Worm (Caenorhabditis elegans) whole organism, L4 larva: ENCODE measurements around the gene T15B12.2.

ENCODE experiments used
- F26F4.8 ChIP-seq: fragments of 200-800 bp; sonication (Bioruptor generic); conservative IDR thresholded peaks from 2 replicates; pipeline ENCODE4 v1.3.6; 2022; ENCODE audit warnings: missing genetic modification characterization, missing compliant biosample characterization
- F37D6.2 ChIP-seq: sonication (generic microtip); optimal IDR thresholded peaks from 2 replicates; lab custom pipeline; 2016; ENCODE audit warnings: mild to moderate bottlenecking, missing genetic modification characterization, missing compliant biosample characterization
- F44E2.7 ChIP-seq: fragments of 200-800 bp; sonication (Bioruptor generic); IDR thresholded peaks from 2 replicates; pipeline ENCODE4 v2.1.2; 2022; ENCODE audit warnings: missing genetic modification characterization, missing compliant biosample characterization
- F49E8.2 ChIP-seq: sonication (generic microtip); optimal IDR thresholded peaks from 2 replicates; lab custom pipeline; 2016; ENCODE audit warnings: missing compliant biosample characterization, mild to moderate bottlenecking, missing genetic modification characterization, borderline replicate concordance
- T26A8.4 ChIP-seq: fragments of 200-800 bp; sonication (Bioruptor generic); IDR thresholded peaks from 2 replicates; pipeline ENCODE4 v1.3.6; 2022; ENCODE audit warnings: missing genetic modification characterization, missing compliant biosample characterization
- Y48G9A.11 ChIP-seq: fragments of 200-800 bp; sonication (Bioruptor generic); IDR thresholded peaks from 2 replicates; pipeline ENCODE4 v1.3.6; 2022; ENCODE audit warnings: missing genetic modification reagents, missing genetic modification characterization, missing compliant biosample characterization
- Y5F2A.4 ChIP-seq: fragments of 200-800 bp; sonication (Bioruptor generic); optimal IDR thresholded peaks from 2 replicates; lab custom pipeline; 2018; ENCODE audit warnings: mild to moderate bottlenecking, missing genetic modification characterization, missing compliant biosample characterization
- aha-1 ChIP-seq: fragments of 150-350 bp; peaks from one replicate; lab custom pipeline; 2014; ENCODE audit warnings: missing biosample characterization, missing genetic modification characterization
- arid-1 ChIP-seq: fragments of 200-800 bp; sonication (Bioruptor generic); conservative IDR thresholded peaks from 2 replicates; pipeline ENCODE4 v1.3.6; 2022; ENCODE audit warnings: missing genetic modification reagents, missing genetic modification characterization, missing compliant biosample characterization
- ceh-28 ChIP-seq: fragments of 150-350 bp; optimal IDR thresholded peaks from 2 replicates; lab custom pipeline; 2014; ENCODE audit warnings: missing biosample characterization, missing genetic modification reagents, missing genetic modification characterization
- ceh-32 ChIP-seq: sonication (generic microtip); optimal IDR thresholded peaks from 2 replicates; lab custom pipeline; 2016; ENCODE audit warnings: mild to moderate bottlenecking, missing genetic modification characterization, missing compliant biosample characterization; ENCODE audit not compliant: poor library complexity
- ces-1 ChIP-seq: fragments of 150-350 bp; sonication (generic microtip); optimal IDR thresholded peaks from 4 replicates; lab custom pipeline; 2014; ENCODE audit warnings: missing biosample characterization, missing genetic modification reagents, missing genetic modification characterization
- cey-2 ChIP-seq: sonication (generic microtip); optimal IDR thresholded peaks from 3 replicates; lab custom pipeline; 2017; ENCODE audit warnings: missing genetic modification characterization, mild to moderate bottlenecking, missing compliant biosample characterization, antibody characterized with exemption, borderline replicate concordance; ENCODE audit not compliant: insufficient read depth
- ctbp-1 ChIP-seq: fragments of 200-800 bp; sonication (Bioruptor generic); IDR thresholded peaks from 2 replicates; pipeline ENCODE4 v1.3.6; 2022; ENCODE audit warnings: missing genetic modification reagents, missing genetic modification characterization, missing compliant biosample characterization
- daf-12 ChIP-seq: fragments of 150-350 bp; optimal IDR thresholded peaks from 2 replicates; lab custom pipeline; 2014; ENCODE audit warnings: missing biosample characterization, missing genetic modification reagents, missing genetic modification characterization
- daf-16 ChIP-seq, 3 experiments: sonication (generic microtip); optimal IDR thresholded peaks; 2 replicates each; lab custom pipeline; 2016 to 2017; ENCODE audit warnings: missing genetic modification characterization in 3 of 3, missing genetic modification reagents in 3 of 3, mild to moderate bottlenecking in 2 of 3, missing compliant biosample characterization in 2 of 3, missing biosample characterization in 1 of 3, moderate library complexity in 1 of 3
- daf-19 ChIP-seq: fragments of 200-800 bp; sonication (Bioruptor generic); conservative IDR thresholded peaks from 2 replicates; pipeline ENCODE4 v1.3.6; 2022; ENCODE audit warnings: missing genetic modification characterization, missing compliant biosample characterization
- daf-8 ChIP-seq: fragments of 200-800 bp; sonication (Bioruptor generic); IDR thresholded peaks from 2 replicates; pipeline ENCODE4 v1.3.6; 2022; ENCODE audit warnings: missing genetic modification characterization, missing compliant biosample characterization
- dmd-9 ChIP-seq: fragments of 200-800 bp; sonication (Bioruptor generic); IDR thresholded peaks from 2 replicates; pipeline ENCODE4 v1.3.6; 2022; ENCODE audit warnings: missing genetic modification reagents, missing genetic modification characterization, missing compliant biosample characterization
- duxl-1 ChIP-seq: sonication (generic microtip); optimal IDR thresholded peaks from 2 replicates; lab custom pipeline; 2016; ENCODE audit warnings: mild to moderate bottlenecking, missing genetic modification characterization, moderate library complexity, missing compliant biosample characterization; ENCODE audit not compliant: poor library complexity
- dve-1 ChIP-seq: sonication (generic microtip); optimal IDR thresholded peaks from 2 replicates; lab custom pipeline; 2017; ENCODE audit warnings: antibody characterized with exemption, mild to moderate bottlenecking, missing genetic modification characterization, missing compliant biosample characterization; ENCODE audit not compliant: insufficient read depth
- egl-27 ChIP-seq: sonication (generic microtip); optimal IDR thresholded peaks from 3 replicates; lab custom pipeline; 2017; ENCODE audit warnings: missing biosample characterization, missing genetic modification reagents, missing genetic modification characterization
- gei-8 ChIP-seq: fragments of 200-800 bp; sonication (Bioruptor generic); optimal IDR thresholded peaks from 2 replicates; lab custom pipeline; 2018; ENCODE audit warnings: mild to moderate bottlenecking, missing genetic modification characterization, missing compliant biosample characterization
- hif-1 ChIP-seq, 2 experiments: sonication (generic microtip); optimal IDR thresholded peaks; 2 replicates each; lab custom pipeline; 2016 to 2017; ENCODE audit warnings: missing compliant biosample characterization in 2 of 2, missing genetic modification characterization in 2 of 2, missing genetic modification reagents in 2 of 2, missing genotype in 2 of 2, mild to moderate bottlenecking in 1 of 2
- hlh-30 ChIP-seq: sonication (generic microtip); optimal IDR thresholded peaks from 2 replicates; lab custom pipeline; 2017; ENCODE audit warnings: antibody characterized with exemption, mild to moderate bottlenecking, missing genetic modification characterization, missing compliant biosample characterization; ENCODE audit not compliant: insufficient read depth
- hmg-1.1 ChIP-seq: fragments of 200-800 bp; sonication (Bioruptor generic); IDR thresholded peaks from 2 replicates; pipeline ENCODE4 v1.3.6; 2022; ENCODE audit warnings: missing genetic modification reagents, missing genetic modification characterization, missing compliant biosample characterization
- jun-1 ChIP-seq: fragments of 150-350 bp; optimal IDR thresholded peaks from 2 replicates; lab custom pipeline; 2014; ENCODE audit warnings: missing biosample characterization, missing genetic modification reagents, missing genetic modification characterization
- lim-7 ChIP-seq: fragments of 200-800 bp; sonication (Bioruptor generic); IDR thresholded peaks from 2 replicates; pipeline ENCODE4 v1.3.6; 2022; ENCODE audit warnings: missing genetic modification characterization, missing compliant biosample characterization
- lin-29 ChIP-seq: fragments of 200-800 bp; sonication (Bioruptor generic); IDR thresholded peaks from 2 replicates; pipeline ENCODE4 v1.3.6; 2022; ENCODE audit warnings: missing genetic modification reagents, missing genetic modification characterization, missing compliant biosample characterization
- lin-39 ChIP-seq: fragments of 150-350 bp; optimal IDR thresholded peaks from 2 replicates; lab custom pipeline; 2014; ENCODE audit warnings: missing biosample characterization, missing genetic modification reagents, missing genetic modification characterization
- madf-9 ChIP-seq: fragments of 200-800 bp; sonication (Bioruptor generic); conservative IDR thresholded peaks from 2 replicates; pipeline ENCODE4 v1.3.6; 2022; ENCODE audit warnings: missing genetic modification reagents, missing genetic modification characterization, missing compliant biosample characterization
- mep-1 ChIP-seq: fragments of 150-350 bp; sonication (generic microtip); optimal IDR thresholded peaks from 3 replicates; lab custom pipeline; 2014; ENCODE audit warnings: missing biosample characterization, missing genetic modification characterization
- nhr-11 ChIP-seq: fragments of 150-350 bp; optimal IDR thresholded peaks from 2 replicates; lab custom pipeline; 2014; ENCODE audit warnings: missing biosample characterization, missing genetic modification characterization
- nhr-25 ChIP-seq: sonication (generic microtip); optimal IDR thresholded peaks from 2 replicates; lab custom pipeline; 2017; ENCODE audit warnings: missing genetic modification characterization, mild to moderate bottlenecking, missing compliant biosample characterization, antibody characterized with exemption, moderate library complexity, borderline replicate concordance; ENCODE audit not compliant: insufficient read depth
- nhr-28 ChIP-seq: fragments of 150-350 bp; optimal IDR thresholded peaks from 2 replicates; lab custom pipeline; 2014; ENCODE audit warnings: missing biosample characterization, missing genetic modification characterization
- nhr-48 ChIP-seq: sonication (generic microtip); optimal IDR thresholded peaks from 2 replicates; lab custom pipeline; 2016; ENCODE audit warnings: mild to moderate bottlenecking, missing genetic modification characterization, missing compliant biosample characterization
- nhr-6 ChIP-seq: fragments of 150-350 bp; optimal IDR thresholded peaks from 2 replicates; lab custom pipeline; 2014; ENCODE audit warnings: missing biosample characterization, missing genetic modification characterization
- pha-4 ChIP-seq, 2 experiments: fragments of 150-350 bp in 1 of 2; fragments of 200-800 bp in 1 of 2; sonication (Bioruptor generic) in 1 of 2; IDR thresholded peaks in 1 of 2; optimal IDR thresholded peaks in 1 of 2; 2 replicates each; pipeline versions ENCODE4 v1.3.6 to Lab custom; 2014 to 2022; ENCODE audit warnings: missing genetic modification characterization in 2 of 2, missing genetic modification reagents in 2 of 2, missing biosample characterization in 1 of 2, missing compliant biosample characterization in 1 of 2
- rbr-2 ChIP-seq: sonication (generic microtip); optimal IDR thresholded peaks from 2 replicates; lab custom pipeline; 2016; ENCODE audit warnings: missing genotype, missing genetic modification characterization, missing compliant biosample characterization
- set-16 ChIP-seq: fragments of 200-800 bp; sonication (Bioruptor generic); IDR thresholded peaks from 2 replicates; pipeline ENCODE4 v1.3.6; 2022; ENCODE audit warnings: missing genetic modification reagents, missing genetic modification characterization, missing compliant biosample characterization
- snpc-1.2 ChIP-seq: fragments of 200-800 bp; sonication (Bioruptor generic); IDR thresholded peaks from 2 replicates; pipeline ENCODE4 v1.3.6; 2022; ENCODE audit warnings: missing genetic modification reagents, missing genetic modification characterization, missing compliant biosample characterization
- tra-1 ChIP-seq: fragments of 200-800 bp; sonication (Bioruptor generic); IDR thresholded peaks from 2 replicates; pipeline ENCODE4 v1.3.6; 2022; ENCODE audit warnings: missing genetic modification reagents, missing genetic modification characterization, missing compliant biosample characterization
- unc-39 ChIP-seq: sonication (generic microtip); optimal IDR thresholded peaks from 2 replicates; lab custom pipeline; 2017; ENCODE audit warnings: missing biosample characterization, missing genetic modification characterization
- unc-62 ChIP-seq, 3 experiments: fragments of 150-350 bp in 1 of 3; sonication (generic microtip); optimal IDR thresholded peaks in 2 of 3; peaks in 1 of 3; 1 replicate in 1 of 3; 2 replicates in 2 of 3; lab custom pipeline; 2014 to 2017; ENCODE audit warnings: missing biosample characterization in 3 of 3, missing genetic modification characterization in 3 of 3, missing genetic modification reagents in 3 of 3, missing genotype in 1 of 3
- zfp-3 ChIP-seq: fragments of 200-800 bp; sonication (Bioruptor generic); conservative IDR thresholded peaks from 2 replicates; pipeline ENCODE4 v1.3.6; 2022; ENCODE audit warnings: missing genetic modification reagents, missing genetic modification characterization, missing compliant biosample characterization
- zip-11 ChIP-seq: fragments of 200-800 bp; sonication (Bioruptor generic); IDR thresholded peaks from 2 replicates; pipeline ENCODE4 v1.3.6; 2022; ENCODE audit warnings: missing genetic modification characterization, missing compliant biosample characterization
- ztf-11 ChIP-seq: fragments of 150-350 bp; optimal IDR thresholded peaks from 2 replicates; lab custom pipeline; 2014; ENCODE audit warnings: missing biosample characterization, missing genetic modification characterization

The T15B12.2 gene

ce11 chrIII:5294867-5295266, 6.8 kb downstream of the T15B12.2 start (continued):
- TF ChIP-seq madf-9 (GFP tag; lab: Robert Waterston, UW) (0 out of 2 replicates have a peak, but pooled peaks have one; percentile 59), F49E8.2 (tag; lab: Kevin White, UChicago) (peak; percentile 35), Y48G9A.11 (GFP tag; lab: Robert Waterston, UW) (peak; percentile 79), dve-1 (tag; lab: Kevin White, UChicago) (peak; percentile 50), hif-1 (tag; optimal IDR thresholded peaks at IDR 0.05; lab: Kevin White, UChicago) (peak; percentile 2 to 56), nhr-25 (tag; lab: Kevin White, UChicago) (no peak), T26A8.4 (peak; percentile 87), arid-1 (peak; percentile 90), mep-1 (tag; lab: Kevin White, UChicago) (peak; percentile 64), ces-1 (no peak), nhr-11 (tag; lab: Kevin White, UChicago) (peak; percentile 44), ceh-32 (tag; lab: Kevin White, UChicago) (peak; percentile 22), set-16 (GFP tag; lab: Robert Waterston, UW) (no peak), ctbp-1 (peak; percentile 76), aha-1 (tag; lab: Kevin White, UChicago) (no peak), daf-19 (peak; percentile 92), zip-11 (GFP tag; lab: Robert Waterston, UW) (peak; percentile 58; the same call in 1 of the 2 replicates), duxl-1 (peak; percentile 71), nhr-28 (tag; lab: Kevin White, UChicago) (peak; percentile 23), nhr-6 (tag; lab: Kevin White, UChicago) (no peak), daf-8 (GFP tag; lab: Robert Waterston, UW) (no peak), lin-29 (GFP tag; lab: Robert Waterston, UW) (0 out of 2 replicates have a peak, but pooled peaks have one; percentile 39), dmd-9 (GFP tag; lab: Robert Waterston, UW) (peak; percentile 65; the same call in 1 of the 2 replicates), unc-39 (tag; lab: Kevin White, UChicago) (no peak), F26F4.8 (GFP tag; lab: Robert Waterston, UW) (peak; percentile 93), cey-2 (tag; lab: Kevin White, UChicago) (no peak), ztf-11 (tag; lab: Kevin White, UChicago) (no peak), rbr-2 (tag; lab: Kevin White, UChicago) (peak; percentile 64), daf-12 (tag; lab: Kevin White, UChicago) (no peak), F44E2.7 (GFP tag; lab: Robert Waterston, UW) (peak; percentile 68; the same call in 1 of the 2 replicates), lim-7 (GFP tag; lab: Robert Waterston, UW) (peak; percentile 96), hlh-30 (tag; lab: Kevin White, UChicago) (peak; percentile 13), nhr-48 (peak; percentile 39), zfp-3 (GFP tag; lab: Robert Waterston, UW) (peak; percentile 79), tra-1 (GFP tag; lab: Robert Waterston, UW) (peak; percentile 89; the same call in 1 of the 2 replicates), ceh-28 (tag; lab: Kevin White, UChicago) (no peak), pha-4 (GFP tag; IDR thresholded peaks at IDR 0.05; lab: Robert Waterston, UW) (peak; percentile 90), pha-4 (tag; optimal IDR thresholded peaks at IDR 0.05; lab: Kevin White, UChicago) (no peak), Y5F2A.4 (GFP tag; lab: Kevin White, UChicago) (peak; percentile 74), unc-62 (GFP tag; optimal IDR thresholded peaks at IDR 0.05 in 1 of 2; lab: Kevin White, UChicago) (peak in 1 of 2 experiments; percentile 27), unc-62 (tag; optimal IDR thresholded peaks at IDR 0.05; lab: Kevin White, UChicago) (no peak), F37D6.2 (tag; lab: Kevin White, UChicago) (peak; percentile 51), lin-39 (tag; lab: Kevin White, UChicago) (no peak), egl-27 (tag; lab: Kevin White, UChicago) (no peak), daf-16 (GFP tag; optimal IDR thresholded peaks at IDR 0.05; lab: Kevin White, UChicago) (peak; percentile 78 to 86), daf-16 (tag; optimal IDR thresholded peaks at IDR 0.05; lab: Kevin White, UChicago) (peak; percentile 46), jun-1 (tag; lab: Kevin White, UChicago) (no peak), gei-8 (GFP tag; lab: Kevin White, UChicago) (peak; percentile 79), snpc-1.2 (peak; percentile 46; the same call in 1 of the 2 replicates), hmg-1.1 (GFP tag; lab: Robert Waterston, UW) (peak; percentile 86)
